Fruit fly (Drosophila melanogaster) S2 (cell line): ENCODE results near the gene Arpc2.

Source experiments
- CG8478 ChIP-seq: fragments of >200 bp; optimal IDR thresholded peaks from 2 replicates; lab custom pipeline; 2018
- CTCF ChIP-seq, 2 experiments: fragments of >200 bp; optimal IDR thresholded peaks; 2 replicates each; lab custom pipeline; 2018

Gene Arpc2

dm6 chr2L:20464385-20464784 lies 47.5 kb downstream of the Arpc2 start:
- no peak for TF ChIP-seq CG8478 (lab: Kevin White, UChicago)
- TF ChIP-seq CTCF (optimal IDR thresholded peaks at IDR 0.05; lab: Kevin White, UChicago), result peak; percentile 73 to 90
